Worm (Caenorhabditis elegans): ENCODE data around the gene F23F1.10.

DNA sequence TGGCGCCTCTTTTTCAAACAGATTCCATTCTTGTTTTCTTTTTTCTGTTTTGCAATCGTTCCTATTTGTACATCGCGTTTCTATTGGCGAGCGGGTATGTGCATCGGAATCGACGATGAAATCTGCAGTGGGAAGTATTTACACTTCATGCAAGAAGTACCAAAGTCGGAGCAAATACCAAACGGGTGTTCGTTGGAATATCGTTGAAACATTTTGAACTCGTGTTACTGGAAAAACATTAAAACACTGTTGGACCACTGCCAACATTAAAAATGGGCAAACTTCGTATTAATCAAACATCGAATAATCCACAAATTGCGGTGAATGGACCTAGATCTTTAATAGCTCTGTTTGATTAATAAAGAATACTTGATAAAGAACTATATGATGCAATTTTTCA, 37.4 kb upstream of the F23F1.10 start, which contains the start of gene C23H3.9:
- TF ChIP-seq T22C8.4 (GFP tag; IDR thresholded peaks at IDR 0.05) (no peak), med-1 (GFP tag; optimal IDR thresholded peaks at IDR 0.05; ENCODE audit: insufficient read depth) (no peak), tab-1 (GFP tag; IDR thresholded peaks at IDR 0.05) (no peak), flt-1 (GFP tag; IDR thresholded peaks at IDR 0.05) (no peak)
